Fruit fly (Drosophila melanogaster) whole organism, pupa: ENCODE results near the gene CG31441.

Source experiments
- CG10348 ChIP-seq: fragments of 200-800 bp; sonication (Bioruptor generic); IDR thresholded peaks from 2 replicates; pipeline ENCODE4 v1.3.6; 2022; ENCODE audit warnings: missing biosample characterization, missing genetic modification characterization
- CG12605 ChIP-seq: fragments of 200-800 bp; sonication (Bioruptor generic); IDR thresholded peaks from 2 replicates; pipeline ENCODE4 v1.3.6; 2022; ENCODE audit warnings: missing biosample characterization, missing genetic modification characterization
- CG13204 ChIP-seq: fragments of 200-800 bp; sonication (Bioruptor generic); optimal IDR thresholded peaks from 2 replicates; lab custom pipeline; 2018; ENCODE audit warnings: missing biosample characterization, mild to moderate bottlenecking, missing genetic modification characterization, moderate library complexity
- CG14655 ChIP-seq: fragments of 200-800 bp; sonication (Bioruptor generic); optimal IDR thresholded peaks from 3 replicates; lab custom pipeline; 2017; ENCODE audit warnings: mild to moderate bottlenecking, missing biosample characterization, missing genetic modification reagents, missing genetic modification characterization
- CG15710 ChIP-seq: fragments of 200-800 bp; sonication (Bioruptor generic); optimal IDR thresholded peaks from 2 replicates; lab custom pipeline; 2018; ENCODE audit warnings: missing biosample characterization, mild to moderate bottlenecking, missing genetic modification characterization, moderate library complexity
- CG17806 ChIP-seq: fragments of 200-800 bp; sonication (Bioruptor generic); optimal IDR thresholded peaks from 2 replicates; lab custom pipeline; 2018; ENCODE audit warnings: missing biosample characterization, mild to moderate bottlenecking, missing genetic modification characterization, moderate library complexity
- CG32121 ChIP-seq: fragments of 200-800 bp; sonication (Bioruptor generic); IDR thresholded peaks from 2 replicates; pipeline ENCODE4 v1.3.6; 2022; ENCODE audit warnings: missing biosample characterization, missing genetic modification characterization
- CG34367 ChIP-seq: fragments of 200-800 bp; sonication (Bioruptor generic); optimal IDR thresholded peaks from 2 replicates; lab custom pipeline; 2018; ENCODE audit warnings: missing biosample characterization, mild to moderate bottlenecking, missing genetic modification characterization
- CG4496 ChIP-seq: fragments of 200-800 bp; sonication (Bioruptor generic); IDR thresholded peaks from 3 replicates; pipeline ENCODE4 v1.3.6; 2022; ENCODE audit warnings: missing biosample characterization, missing genetic modification characterization
- CG8159 ChIP-seq: fragments of 200-800 bp; sonication (Bioruptor generic); optimal IDR thresholded peaks from 3 replicates; lab custom pipeline; 2018; ENCODE audit warnings: missing biosample characterization, mild to moderate bottlenecking, missing genetic modification characterization, moderate library complexity
- CG8301 ChIP-seq: fragments of 200-800 bp; sonication (Bioruptor generic); optimal IDR thresholded peaks from 2 replicates; lab custom pipeline; 2018; ENCODE audit warnings: missing biosample characterization, mild to moderate bottlenecking, missing genetic modification characterization
- CG9948 ChIP-seq: fragments of 200-800 bp; sonication (Bioruptor generic); optimal IDR thresholded peaks from 2 replicates; lab custom pipeline; 2018; ENCODE audit warnings: missing biosample characterization, mild to moderate bottlenecking, missing genetic modification characterization, moderate library complexity
- D1 ChIP-seq: fragments of 200-800 bp; sonication (Bioruptor generic); optimal IDR thresholded peaks from 2 replicates; lab custom pipeline; 2018; ENCODE audit warnings: missing biosample characterization, mild to moderate bottlenecking, missing genetic modification characterization, moderate library complexity
- EcR ChIP-seq: fragments of 200-800 bp; sonication (Bioruptor generic); optimal IDR thresholded peaks from 3 replicates; lab custom pipeline; 2019; ENCODE audit warnings: missing biosample characterization, missing genetic modification characterization, mild to moderate bottlenecking, moderate library complexity, missing genetic modification reagents
- Ets98B ChIP-seq: fragments of 200-800 bp; sonication (Bioruptor generic); IDR thresholded peaks from 2 replicates; pipeline ENCODE4 v1.3.6; 2022; ENCODE audit warnings: missing biosample characterization, missing genetic modification characterization
- Pif1A ChIP-seq: fragments of 200-800 bp; sonication (Bioruptor generic); optimal IDR thresholded peaks from 3 replicates; lab custom pipeline; 2016; ENCODE audit warnings: missing biosample characterization, missing genetic modification characterization
- Pif1B ChIP-seq: fragments of 200-800 bp; sonication (Bioruptor generic); optimal IDR thresholded peaks from 3 replicates; lab custom pipeline; 2016; ENCODE audit warnings: missing biosample characterization, missing genetic modification characterization
- Snoo ChIP-seq: fragments of 200-800 bp; sonication (Bioruptor generic); optimal IDR thresholded peaks from 3 replicates; lab custom pipeline; 2017; ENCODE audit warnings: missing biosample characterization, mild to moderate bottlenecking, missing genetic modification characterization, inconsistent platforms
- fd96Ca ChIP-seq: fragments of 200-800 bp; sonication (Bioruptor generic); IDR thresholded peaks from 3 replicates; pipeline ENCODE4 v1.3.6; 2022; ENCODE audit warnings: missing biosample characterization, missing genetic modification characterization
- gl ChIP-seq: fragments of 200-800 bp; sonication (Bioruptor generic); optimal IDR thresholded peaks from 2 replicates; lab custom pipeline; 2018; ENCODE audit warnings: missing biosample characterization, mild to moderate bottlenecking, missing genetic modification characterization
- rn ChIP-seq: fragments of 200-800 bp; sonication (Bioruptor generic); IDR thresholded peaks from 2 replicates; pipeline ENCODE4 v1.3.6; 2022; ENCODE audit warnings: missing biosample characterization, missing genetic modification characterization

CG31441 gene

dm6 chr3R:11245803-11246202, 9.7 kb downstream of the CG31441 start:
- TF ChIP-seq EcR (GFP tag; lab: Kevin White, UChicago) (no peak), D1 (tag; lab: Kevin White, UChicago) (no peak), CG9948 (tag; lab: Kevin White, UChicago) (no peak), CG8159 (no peak), CG13204 (GFP tag; lab: Kevin White, UChicago) (no peak), CG12605 (GFP tag; lab: Robert Waterston, UW) (no peak), CG15710 (tag; lab: Kevin White, UChicago) (no peak), CG4496 (GFP tag; lab: Robert Waterston, UW) (no peak)

DNA sequence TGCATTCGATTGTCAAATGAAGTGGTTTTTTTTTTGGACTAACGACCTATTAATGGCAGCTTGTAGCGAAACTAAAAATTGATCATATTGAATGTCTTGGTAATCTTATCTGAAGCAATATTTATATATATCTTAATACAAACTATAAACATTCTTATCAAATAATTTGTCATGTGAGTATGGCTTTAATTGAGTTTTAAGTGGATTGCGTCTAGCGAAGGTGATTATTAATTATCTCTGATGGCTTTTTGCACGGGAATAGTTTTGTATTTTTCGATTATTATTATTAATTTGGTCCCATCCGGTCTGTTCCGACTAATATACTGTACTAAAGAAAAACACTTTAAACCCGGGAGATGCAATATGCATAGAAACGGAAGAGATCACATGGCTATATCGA, 10.8 kb downstream of the CG31441 start:
- no peak for TF ChIP-seq CG9948 (tag; lab: Kevin White, UChicago)
- TF ChIP-seq CG8301 (tag; lab: Kevin White, UChicago), result no peak
- no peak for TF ChIP-seq CG10348 (GFP tag; lab: Robert Waterston, UW)
- no peak for TF ChIP-seq CG13204 (GFP tag; lab: Kevin White, UChicago)
- TF ChIP-seq CG12605 (GFP tag; lab: Robert Waterston, UW), result no peak
- no peak for TF ChIP-seq CG34367
- no peak for TF ChIP-seq CG4496 (GFP tag; lab: Robert Waterston, UW)
- TF ChIP-seq CG8159, result no peak

DNA sequence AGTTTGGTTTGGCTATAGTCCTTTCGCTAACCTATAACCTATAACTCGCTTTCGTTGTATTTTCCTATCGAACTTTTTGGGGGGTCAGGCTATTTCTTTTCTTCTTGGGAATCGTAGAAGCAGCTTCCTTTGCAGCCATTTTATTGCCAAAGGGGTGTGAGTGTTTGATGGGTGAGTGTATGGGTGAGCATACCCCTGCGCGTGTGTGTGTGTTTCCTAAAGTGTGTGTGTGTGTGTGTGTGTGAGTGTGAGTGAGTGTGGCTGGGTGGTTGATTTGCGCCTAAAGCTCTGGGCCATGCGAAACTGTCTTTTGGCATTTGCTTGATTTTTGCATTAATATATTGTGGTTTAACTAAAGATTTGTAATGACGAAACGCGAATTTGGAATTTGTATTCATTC, 17.7 kb downstream of the CG31441 start:
- TF ChIP-seq gl (tag; lab: Kevin White, UChicago), result no peak
- no peak for TF ChIP-seq Ets98B
- no peak for TF ChIP-seq CG32121 (GFP tag; lab: Robert Waterston, UW)
- TF ChIP-seq CG17806 (tag; lab: Kevin White, UChicago), result no peak
- no peak for TF ChIP-seq Snoo (tag; lab: Kevin White, UChicago)
- TF ChIP-seq rn (GFP tag; lab: Robert Waterston, UW), result no peak
- TF ChIP-seq CG15710 (tag; lab: Kevin White, UChicago), result no peak
- no peak for TF ChIP-seq fd96Ca (GFP tag; lab: Robert Waterston, UW)
- no peak for TF ChIP-seq Pif1A (GFP tag; lab: Kevin White, UChicago)
- TF ChIP-seq CG10348 (GFP tag; lab: Robert Waterston, UW), result no peak
- TF ChIP-seq CG14655, result no peak
- no peak for TF ChIP-seq EcR (GFP tag; lab: Kevin White, UChicago)
- no peak for TF ChIP-seq CG12605 (GFP tag; lab: Robert Waterston, UW)
- no peak for TF ChIP-seq CG8159
- no peak for TF ChIP-seq CG9948 (tag; lab: Kevin White, UChicago)
- TF ChIP-seq CG8301 (tag; lab: Kevin White, UChicago), result no peak

DNA sequence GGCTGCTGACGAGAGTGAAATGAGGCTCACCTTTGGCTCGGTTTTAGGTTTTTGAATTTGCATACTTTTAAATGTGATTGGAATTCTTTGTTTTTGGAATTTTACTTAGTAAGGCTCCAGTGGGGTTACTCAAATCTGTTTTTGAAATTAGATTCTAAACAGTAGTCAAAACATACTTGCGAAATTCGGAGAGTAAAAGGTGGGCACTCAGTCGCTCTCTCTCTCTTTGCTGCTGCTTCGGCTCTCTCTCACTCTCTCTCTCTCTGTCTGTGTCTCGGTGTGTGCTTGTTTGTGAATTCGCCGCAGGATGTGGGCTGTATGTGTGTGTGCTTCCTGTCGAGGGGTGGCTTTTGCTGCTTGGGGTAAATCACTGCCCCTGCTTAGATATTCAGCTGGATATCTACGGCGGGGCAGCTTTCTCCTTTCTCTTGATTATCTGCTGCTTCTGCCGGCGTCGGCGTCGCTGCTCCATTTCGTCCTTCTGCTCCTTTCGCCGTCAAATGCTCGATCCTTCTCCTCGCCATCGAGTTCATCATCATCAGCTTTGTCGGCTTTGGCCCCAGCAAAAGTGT, 18.4 kb downstream of the CG31441 start:
- no peak for TF ChIP-seq CG4496 (GFP tag; lab: Robert Waterston, UW)
- no peak for TF ChIP-seq CG14655
- TF ChIP-seq CG13204 (GFP tag; lab: Kevin White, UChicago), result no peak
- TF ChIP-seq, all 21 proteins: peak for 0

- no peak for TF ChIP-seq CG9948 (tag; lab: Kevin White, UChicago)
These were observed 21.5 kb downstream of the CG31441 start for dm6 chr3R:11257537-11257936.

dm6 chr3R:11260966-11261530, 25.0 kb downstream of the CG31441 start:
- no peak for TF ChIP-seq CG8301 (tag; lab: Kevin White, UChicago)
- TF ChIP-seq rn (GFP tag; lab: Robert Waterston, UW), result no peak
- TF ChIP-seq CG10348 (GFP tag; lab: Robert Waterston, UW), result no peak
- no peak for TF ChIP-seq CG12605 (GFP tag; lab: Robert Waterston, UW)
- TF ChIP-seq gl (tag; lab: Kevin White, UChicago), result no peak
- TF ChIP-seq EcR (GFP tag; lab: Kevin White, UChicago), result no peak
- TF ChIP-seq CG17806 (tag; lab: Kevin White, UChicago), result no peak
- TF ChIP-seq CG32121 (GFP tag; lab: Robert Waterston, UW), result no peak
- no peak for TF ChIP-seq Snoo (tag; lab: Kevin White, UChicago)
- no peak for TF ChIP-seq CG34367
- no peak for TF ChIP-seq Pif1B (GFP tag; lab: Kevin White, UChicago)
- TF ChIP-seq CG14655, result no peak
- no peak for TF ChIP-seq Pif1A (GFP tag; lab: Kevin White, UChicago)
- TF ChIP-seq CG8159, result no peak

dm6 chr3R:11263579-11263978, 27.5 kb downstream of the CG31441 start:
- no peak for TF ChIP-seq D1 (tag; lab: Kevin White, UChicago)
- no peak for TF ChIP-seq Pif1A (GFP tag; lab: Kevin White, UChicago)
- TF ChIP-seq Snoo (tag; lab: Kevin White, UChicago), result no peak
- no peak for TF ChIP-seq CG17806 (tag; lab: Kevin White, UChicago)
- no peak for TF ChIP-seq CG12605 (GFP tag; lab: Robert Waterston, UW)
- TF ChIP-seq gl (tag; lab: Kevin White, UChicago), result no peak
- no peak for TF ChIP-seq CG32121 (GFP tag; lab: Robert Waterston, UW)
- no peak for TF ChIP-seq Pif1B (GFP tag; lab: Kevin White, UChicago)
- no peak for TF ChIP-seq EcR (GFP tag; lab: Kevin White, UChicago)
- no peak for TF ChIP-seq CG8159
- no peak for TF ChIP-seq CG8301 (tag; lab: Kevin White, UChicago)
- TF ChIP-seq fd96Ca (GFP tag; lab: Robert Waterston, UW), result no peak
- no peak for TF ChIP-seq CG14655
- no peak for TF ChIP-seq CG10348 (GFP tag; lab: Robert Waterston, UW)
